Fruit fly (Drosophila melanogaster) whole organism, prepupa: ENCODE measurements around the gene CG42537.

Source experiments
- CG10631 ChIP-seq: fragments of 200-800 bp; sonication (Bioruptor generic); optimal IDR thresholded peaks from 2 replicates; lab custom pipeline; 2016; ENCODE audit warnings: missing biosample characterization, missing genetic modification characterization
- CG10669 ChIP-seq: fragments of 200-800 bp; sonication (Bioruptor generic); optimal IDR thresholded peaks from 3 replicates; lab custom pipeline; 2018; ENCODE audit warnings: missing biosample characterization, mild to moderate bottlenecking, missing genetic modification characterization, moderate library complexity
- CG11294 ChIP-seq: fragments of 200-800 bp; sonication (Bioruptor generic); IDR thresholded peaks from 2 replicates; pipeline ENCODE4 v1.3.6; 2022; ENCODE audit warnings: missing biosample characterization, missing genetic modification characterization
- CG15336 ChIP-seq: fragments of 200-800 bp; sonication (Bioruptor generic); IDR thresholded peaks from 2 replicates; pipeline ENCODE4 v1.3.6; 2022; ENCODE audit warnings: missing biosample characterization, missing genetic modification characterization
- CG1621 ChIP-seq: fragments of 200-800 bp; sonication (Bioruptor generic); optimal IDR thresholded peaks from 3 replicates; lab custom pipeline; 2018; ENCODE audit warnings: missing biosample characterization, mild to moderate bottlenecking, missing genetic modification characterization
- CG16779 ChIP-seq: fragments of 200-800 bp; sonication (Bioruptor generic); optimal IDR thresholded peaks from 3 replicates; lab custom pipeline; 2017; ENCODE audit warnings: missing biosample characterization, mild to moderate bottlenecking, missing genetic modification characterization
- CG3032 ChIP-seq: fragments of 200-800 bp; optimal IDR thresholded peaks from 2 replicates; lab custom pipeline; 2019; ENCODE audit warnings: missing biosample characterization, mild to moderate bottlenecking, missing genetic modification characterization, moderate library complexity
- CG31627 ChIP-seq: fragments of 200-800 bp; sonication (Bioruptor generic); optimal IDR thresholded peaks from 3 replicates; lab custom pipeline; 2016; ENCODE audit warnings: missing biosample characterization, missing genetic modification characterization
- CG32006 ChIP-seq: fragments of 200-800 bp; sonication (Bioruptor generic); optimal IDR thresholded peaks from 3 replicates; lab custom pipeline; 2017; ENCODE audit warnings: missing biosample characterization, mild to moderate bottlenecking, missing genetic modification characterization
- CG3919 ChIP-seq: fragments of 200-800 bp; sonication (Bioruptor generic); optimal IDR thresholded peaks from 3 replicates; lab custom pipeline; 2016; ENCODE audit warnings: missing biosample characterization, missing genetic modification characterization
- CG4318 ChIP-seq: fragments of 200-800 bp; sonication (Bioruptor generic); optimal IDR thresholded peaks from 3 replicates; lab custom pipeline; 2017; ENCODE audit warnings: missing biosample characterization, mild to moderate bottlenecking, missing genetic modification characterization
- CG6276 ChIP-seq: fragments of 200-800 bp; sonication (Bioruptor generic); optimal IDR thresholded peaks from 2 replicates; lab custom pipeline; 2017; ENCODE audit warnings: missing biosample characterization, mild to moderate bottlenecking, missing genetic modification characterization
- CG6792 ChIP-seq: fragments of 200-800 bp; sonication (Bioruptor generic); optimal IDR thresholded peaks from 3 replicates; lab custom pipeline; 2016; ENCODE audit warnings: missing biosample characterization, missing genetic modification characterization
- CG6854 ChIP-seq: fragments of 200-800 bp; sonication (Bioruptor generic); optimal IDR thresholded peaks from 2 replicates; lab custom pipeline; 2017; ENCODE audit warnings: missing biosample characterization, mild to moderate bottlenecking, missing genetic modification characterization
- CG7368 ChIP-seq: fragments of 200-800 bp; sonication (Bioruptor generic); optimal IDR thresholded peaks from 3 replicates; lab custom pipeline; 2016; ENCODE audit warnings: missing biosample characterization, missing genetic modification characterization
- CG8119 ChIP-seq: fragments of 200-800 bp; sonication (Bioruptor generic); IDR thresholded peaks from 3 replicates; pipeline ENCODE4 v1.3.6; 2022; ENCODE audit warnings: missing biosample characterization, missing genetic modification characterization
- CG8632 ChIP-seq: fragments of 200-800 bp; sonication (Bioruptor generic); optimal IDR thresholded peaks from 3 replicates; lab custom pipeline; 2016; ENCODE audit warnings: missing biosample characterization, missing genetic modification characterization
- Eip78C ChIP-seq: fragments of 200-800 bp; sonication (Bioruptor generic); peaks from one replicate; lab custom pipeline; 2016; ENCODE audit warnings: missing biosample characterization, missing genetic modification characterization
- Ets21C ChIP-seq: fragments of 200-800 bp; sonication (Bioruptor generic); optimal IDR thresholded peaks from 3 replicates; lab custom pipeline; 2016; ENCODE audit warnings: missing biosample characterization, missing genetic modification characterization
- Gug ChIP-seq: fragments of 200-800 bp; sonication (Bioruptor generic); IDR thresholded peaks from 2 replicates; pipeline ENCODE4 v1.3.6; 2022; ENCODE audit warnings: missing biosample characterization, missing genetic modification characterization
- Hr4 ChIP-seq: fragments of 200-800 bp; sonication (Bioruptor generic); optimal IDR thresholded peaks from 3 replicates; lab custom pipeline; 2016; ENCODE audit warnings: missing biosample characterization, missing genetic modification characterization
- Lpt ChIP-seq: fragments of 200-800 bp; sonication (Bioruptor generic); optimal IDR thresholded peaks from 3 replicates; lab custom pipeline; 2016; ENCODE audit warnings: missing biosample characterization, missing genetic modification characterization
- Smox ChIP-seq: fragments of 200-800 bp; sonication (Bioruptor generic); optimal IDR thresholded peaks from 3 replicates; lab custom pipeline; 2016; ENCODE audit warnings: missing biosample characterization, missing genetic modification characterization
- Sox102F ChIP-seq: fragments of 200-800 bp; sonication (Bioruptor generic); optimal IDR thresholded peaks from 2 replicates; lab custom pipeline; 2016; ENCODE audit warnings: missing biosample characterization, mild to moderate bottlenecking, missing genetic modification characterization
- Sox15 ChIP-seq: fragments of 200-800 bp; sonication (Bioruptor generic); optimal IDR thresholded peaks from 3 replicates; lab custom pipeline; 2016; ENCODE audit warnings: missing biosample characterization, missing genetic modification characterization
- acj6 ChIP-seq: fragments of 200-800 bp; sonication (Bioruptor generic); optimal IDR thresholded peaks from 3 replicates; lab custom pipeline; 2016; ENCODE audit warnings: missing biosample characterization, missing genetic modification characterization
- cyc ChIP-seq: fragments of 200-800 bp; sonication (Bioruptor generic); optimal IDR thresholded peaks from 3 replicates; lab custom pipeline; 2016; ENCODE audit warnings: missing biosample characterization, missing genetic modification characterization
- dac ChIP-seq: fragments of 200-800 bp; sonication (Bioruptor generic); optimal IDR thresholded peaks from 2 replicates; lab custom pipeline; 2017; ENCODE audit warnings: missing biosample characterization, mild to moderate bottlenecking, missing genetic modification characterization
- dsx ChIP-seq: fragments of 200-800 bp; optimal IDR thresholded peaks from 3 replicates; lab custom pipeline; 2019; ENCODE audit warnings: missing biosample characterization, mild to moderate bottlenecking, missing genetic modification characterization, moderate library complexity; ENCODE audit not compliant: poor library complexity, severe bottlenecking
- esn ChIP-seq: fragments of 200-800 bp; sonication (Bioruptor generic); optimal IDR thresholded peaks from 2 replicates; lab custom pipeline; 2016; ENCODE audit warnings: missing biosample characterization, mild to moderate bottlenecking, missing genetic modification characterization, moderate library complexity
- fd59A ChIP-seq: fragments of 200-800 bp; sonication (Bioruptor generic); optimal IDR thresholded peaks from 2 replicates; lab custom pipeline; 2017; ENCODE audit warnings: missing biosample characterization, mild to moderate bottlenecking, missing genetic modification characterization, missing genetic modification reagents
- fd85E ChIP-seq: fragments of 200-800 bp; sonication (Bioruptor generic); optimal IDR thresholded peaks from 3 replicates; lab custom pipeline; 2016; ENCODE audit warnings: missing biosample characterization, missing genetic modification characterization
- fkh ChIP-seq: fragments of 200-800 bp; sonication (Bioruptor generic); optimal IDR thresholded peaks from 3 replicates; lab custom pipeline; 2017; ENCODE audit warnings: missing biosample characterization, mild to moderate bottlenecking, missing genetic modification characterization, moderate library complexity
- pdm3 ChIP-seq: fragments of 200-800 bp; sonication (Bioruptor generic); optimal IDR thresholded peaks from 3 replicates; lab custom pipeline; 2016; ENCODE audit warnings: missing biosample characterization, missing genetic modification characterization
- salr ChIP-seq, 2 experiments: fragments of 200-800 bp; sonication (Bioruptor generic); optimal IDR thresholded peaks; 3 replicates each; lab custom pipeline; 2016 to 2018; ENCODE audit warnings: missing biosample characterization in 2 of 2, missing genetic modification characterization in 2 of 2, mild to moderate bottlenecking in 1 of 2
- spab ChIP-seq: fragments of 200-800 bp; sonication (Bioruptor generic); optimal IDR thresholded peaks from 2 replicates; lab custom pipeline; 2017; ENCODE audit warnings: missing biosample characterization, mild to moderate bottlenecking, missing genetic modification characterization, missing genetic modification reagents
- ss ChIP-seq, 2 experiments: fragments of 200-800 bp; sonication (Bioruptor generic); optimal IDR thresholded peaks; 2 replicates in 1 of 2; 3 replicates in 1 of 2; lab custom pipeline; 2017 to 2018; ENCODE audit warnings: mild to moderate bottlenecking in 2 of 2, missing biosample characterization in 2 of 2, missing genetic modification characterization in 2 of 2, moderate library complexity in 1 of 2
- svp ChIP-seq: fragments of 200-800 bp; sonication (Bioruptor generic); peaks from one replicate; lab custom pipeline; 2016; ENCODE audit warnings: missing biosample characterization, missing genetic modification characterization
- topi ChIP-seq: fragments of 200-800 bp; sonication (Bioruptor generic); optimal IDR thresholded peaks from 3 replicates; lab custom pipeline; 2016; ENCODE audit warnings: missing biosample characterization, missing genetic modification characterization

CG42537 gene

dm6 chr3R:6410412-6411225, 33.0 kb downstream of the CG42537 start (continued):
- TF ChIP-seq acj6 (GFP tag; lab: Kevin White, UChicago), result peak; percentile 86
- peak; percentile 86 for TF ChIP-seq CG6276 (GFP tag; lab: Kevin White, UChicago)
- TF ChIP-seq CG1621 (tag; lab: Kevin White, UChicago), result peak; percentile 63
- TF ChIP-seq Sox15 (GFP tag; lab: Kevin White, UChicago), result peak; percentile 73
- peak; percentile 89 for TF ChIP-seq CG4318 (GFP tag; lab: Kevin White, UChicago)
- TF ChIP-seq CG8632 (GFP tag; lab: Kevin White, UChicago), result peak; percentile 79
- peak; percentile 64 for TF ChIP-seq CG11294 (GFP tag; lab: Robert Waterston, UW)
- TF ChIP-seq svp, result peak; percentile 85
- TF ChIP-seq CG32006 (GFP tag; lab: Kevin White, UChicago), result peak; percentile 96
- peak; percentile 77 for TF ChIP-seq CG3032 (tag; lab: Kevin White, UChicago)

- TF ChIP-seq Smox (GFP tag; lab: Kevin White, UChicago) (no peak), Sox15 (GFP tag; lab: Kevin White, UChicago) (no peak), CG6854 (GFP tag; lab: Kevin White, UChicago) (no peak), CG16779 (no peak), topi (GFP tag; lab: Kevin White, UChicago) (no peak), CG8632 (GFP tag; lab: Kevin White, UChicago) (no peak), CG15336 (0 out of 2 replicates have a peak, but pooled peaks have one; percentile 15), dsx (GFP tag; lab: Kevin White, UChicago) (no peak), Ets21C (GFP tag; lab: Kevin White, UChicago) (no peak), svp (peak; percentile 77), Sox102F (GFP tag; lab: Kevin White, UChicago) (no peak), dac (GFP tag; lab: Kevin White, UChicago) (no peak), CG1621 (tag; lab: Kevin White, UChicago) (no peak), fkh (GFP tag; lab: Kevin White, UChicago) (no peak)
- TF ChIP-seq, all 60 proteins: peak for 2
Observed at dm6 chr3R:6411454-6412204, 34.0 kb downstream of the CG42537 start.

- TF ChIP-seq Eip78C (GFP tag; lab: Kevin White, UChicago), result peak; percentile 28
- no peak for TF ChIP-seq fd59A (GFP tag; lab: Kevin White, UChicago)
Observed at dm6 chr3R:6413771-6414438, 36.3 kb downstream of the CG42537 start.

dm6 chr3R:6414439-6415344, 37.1 kb downstream of the CG42537 start:
- TF ChIP-seq salr (GFP tag; optimal IDR thresholded peaks at IDR 0.05; lab: Kevin White, UChicago) (peak in 1 of 2 experiments; percentile 25), CG11294 (GFP tag; lab: Robert Waterston, UW) (no peak), CG7368 (GFP tag; lab: Kevin White, UChicago) (no peak), fkh (GFP tag; lab: Kevin White, UChicago) (no peak), Hr4 (GFP tag; lab: Kevin White, UChicago) (peak; percentile 9), pdm3 (GFP tag; lab: Kevin White, UChicago) (no peak), CG10669 (GFP tag; lab: Kevin White, UChicago) (no peak), CG31627 (GFP tag; lab: Kevin White, UChicago) (no peak), CG3919 (GFP tag; lab: Kevin White, UChicago) (peak; percentile 10), cyc (GFP tag; lab: Kevin White, UChicago) (no peak), acj6 (GFP tag; lab: Kevin White, UChicago) (peak; percentile 31), spab (no peak), CG10631 (GFP tag; lab: Kevin White, UChicago) (peak; percentile 16), ss (GFP tag; optimal IDR thresholded peaks at IDR 0.05; lab: Kevin White, UChicago) (no peak), Gug (no peak), esn (no peak), CG6792 (GFP tag; lab: Kevin White, UChicago) (no peak), fd85E (GFP tag; lab: Kevin White, UChicago) (no peak), CG8119 (GFP tag; lab: Robert Waterston, UW) (0 out of 3 replicates have a peak, but pooled peaks have one; percentile 19), CG3032 (tag; lab: Kevin White, UChicago) (no peak), Lpt (GFP tag; lab: Kevin White, UChicago) (peak; percentile 25)
